Fruit fly (Drosophila melanogaster): Measurements from ENCODE around the gene Utx.

DNA sequence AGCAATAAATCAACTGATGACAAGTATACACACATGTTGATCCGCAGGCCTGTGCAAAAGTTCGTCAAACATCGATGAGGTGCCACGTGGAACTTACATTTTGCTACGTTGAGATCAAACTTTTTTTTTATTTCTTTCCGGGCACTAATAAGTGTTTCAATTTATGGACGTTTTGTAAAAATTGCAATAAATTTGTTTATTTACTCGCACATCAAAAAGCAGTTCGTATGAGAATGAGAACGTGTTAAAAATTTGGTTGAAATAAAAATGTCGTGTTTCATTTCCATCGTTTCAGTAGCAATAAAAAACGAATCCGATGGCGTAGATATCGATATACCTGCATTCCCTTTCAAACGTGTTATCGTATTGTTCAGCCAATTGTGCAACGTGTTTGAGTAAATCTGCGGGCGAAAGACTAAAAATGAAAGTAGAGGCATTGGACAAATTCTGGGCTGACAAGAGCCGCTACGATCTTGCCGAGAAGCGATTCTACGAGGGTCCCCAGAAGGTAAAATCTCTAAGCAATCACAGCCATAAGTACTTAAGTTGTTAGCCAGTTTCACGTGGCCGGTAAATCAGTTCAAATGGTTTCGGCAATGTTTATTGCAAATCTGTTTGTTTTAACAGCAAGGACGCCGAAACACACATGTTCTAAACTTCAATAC, 46.3 kb downstream of the Utx start, which contains the start of gene eEF1delta:
- no peak for TF ChIP-seq br (GFP tag; optimal IDR thresholded peaks at IDR 0.05)
- no peak for TF ChIP-seq usp (GFP tag; optimal IDR thresholded peaks at IDR 0.05)
- no peak for TF ChIP-seq foxo (GFP tag; optimal IDR thresholded peaks at IDR 0.05)
- TF ChIP-seq lola (GFP tag; optimal IDR thresholded peaks at IDR 0.05) = no peak
- TF ChIP-seq sv (GFP tag; optimal IDR thresholded peaks at IDR 0.05) = no peak
- TF ChIP-seq Dif (GFP tag; optimal IDR thresholded peaks at IDR 0.05; ENCODE audit: partially characterized antibody) = no peak
- no peak for TF ChIP-seq brk (GFP tag; optimal IDR thresholded peaks at IDR 0.05)
- TF ChIP-seq rgr (GFP tag; optimal IDR thresholded peaks at IDR 0.05) = no peak
- no peak for TF ChIP-seq Hr78 (GFP tag; optimal IDR thresholded peaks at IDR 0.05)
- no peak for TF ChIP-seq h (GFP tag; optimal IDR thresholded peaks at IDR 0.05)
- TF ChIP-seq Myc (optimal IDR thresholded peaks at IDR 0.05) = no peak

Measured in whole organism, wandering third instar larva.